Worm (Caenorhabditis elegans) whole organism, L1 larva: Measurements from ENCODE around the gene dsl-7.

Experiments used
- C04F5.9 ChIP-seq: sonication (generic microtip); optimal IDR thresholded peaks from 2 replicates; lab custom pipeline; 2016; ENCODE audit warnings: missing genetic modification characterization, missing compliant biosample characterization
- C16A3.4 ChIP-seq: fragments of 150-350 bp; optimal IDR thresholded peaks from 2 replicates; lab custom pipeline; 2014; ENCODE audit warnings: missing biosample characterization, missing genetic modification characterization
- C34B4.2 ChIP-seq: sonication (generic microtip); optimal IDR thresholded peaks from 2 replicates; lab custom pipeline; 2017; ENCODE audit warnings: mild to moderate bottlenecking, missing genetic modification characterization, missing compliant biosample characterization
- F16B12.6 ChIP-seq: fragments of 150-350 bp; optimal IDR thresholded peaks from 2 replicates; lab custom pipeline; 2014; ENCODE audit warnings: missing biosample characterization, missing genetic modification characterization
- Y116A8C.19 ChIP-seq: sonication (generic microtip); optimal IDR thresholded peaks from 2 replicates; lab custom pipeline; 2016; ENCODE audit warnings: missing compliant biosample characterization, missing genetic modification characterization, borderline replicate concordance
- aha-1 ChIP-seq: fragments of 150-350 bp; optimal IDR thresholded peaks from 2 replicates; lab custom pipeline; 2014; ENCODE audit warnings: missing biosample characterization, missing genetic modification characterization
- aly-2 ChIP-seq: fragments of 150-350 bp; optimal IDR thresholded peaks from 2 replicates; lab custom pipeline; 2014; ENCODE audit warnings: missing biosample characterization, missing genetic modification characterization
- blmp-1 ChIP-seq: fragments of 150-350 bp; optimal IDR thresholded peaks from 2 replicates; lab custom pipeline; 2014; ENCODE audit warnings: missing biosample characterization, missing genetic modification characterization
- ceh-82 ChIP-seq, 3 experiments: fragments of 150-350 bp in 1 of 3; sonication (generic microtip) in 2 of 3; optimal IDR thresholded peaks; 2 replicates each; lab custom pipeline; 2014 to 2017; ENCODE audit warnings: missing biosample characterization in 3 of 3, missing genetic modification characterization in 3 of 3
- ceh-88 ChIP-seq: fragments of 200-800 bp; sonication (Bioruptor generic); IDR thresholded peaks from 2 replicates; pipeline ENCODE4 v1.3.6; 2022; ENCODE audit warnings: missing genetic modification characterization, missing compliant biosample characterization
- ces-1 ChIP-seq: fragments of 150-350 bp; optimal IDR thresholded peaks from 2 replicates; lab custom pipeline; 2014; ENCODE audit warnings: missing biosample characterization, missing genetic modification reagents, missing genetic modification characterization
- dpl-1 ChIP-seq, 3 experiments: fragments of 150-350 bp in 2 of 3; sonication (generic microtip) in 1 of 3; optimal IDR thresholded peaks; 2 replicates each; lab custom pipeline; 2014 to 2017; ENCODE audit warnings: missing biosample characterization in 3 of 3, missing genetic modification characterization in 3 of 3, missing genetic modification reagents in 3 of 3
- efl-1 ChIP-seq, 4 experiments: fragments of 150-350 bp; optimal IDR thresholded peaks in 3 of 4; peaks in 1 of 4; 1 replicate in 1 of 4; 2 replicates in 3 of 4; lab custom pipeline; 2014; ENCODE audit warnings: missing biosample characterization in 2 of 4, missing genetic modification characterization in 2 of 4, missing genetic modification reagents in 2 of 4
- elt-2 ChIP-seq: sonication (generic microtip); optimal IDR thresholded peaks from 2 replicates; lab custom pipeline; 2016; ENCODE audit warnings: missing genetic modification characterization, mild to moderate bottlenecking, inconsistent platforms, missing compliant biosample characterization, missing genetic modification reagents
- elt-3 ChIP-seq, 6 experiments: fragments of 150-350 bp in 1 of 6; sonication (generic microtip); optimal IDR thresholded peaks; 2 replicates each; lab custom pipeline; 2017 to 2018; ENCODE audit warnings: missing biosample characterization in 6 of 6, missing genetic modification characterization in 6 of 6, inconsistent platforms in 1 of 6
- ets-5 ChIP-seq: fragments of 200-800 bp; sonication (Bioruptor generic); IDR thresholded peaks from 2 replicates; pipeline ENCODE4 v1.3.6; 2022; ENCODE audit warnings: missing genetic modification characterization, missing compliant biosample characterization
- fos-1 ChIP-seq: fragments of 150-350 bp; optimal IDR thresholded peaks from 2 replicates; lab custom pipeline; 2014; ENCODE audit warnings: missing biosample characterization, missing genetic modification characterization
- grh-1 ChIP-seq: fragments of 200-800 bp; sonication (Bioruptor generic); IDR thresholded peaks from 2 replicates; pipeline ENCODE4 v1.3.6; 2022; ENCODE audit warnings: missing genetic modification reagents, missing genetic modification characterization, missing compliant biosample characterization
- hlh-4 ChIP-seq: sonication (generic microtip); optimal IDR thresholded peaks from 2 replicates; lab custom pipeline; 2016; ENCODE audit warnings: mild to moderate bottlenecking, missing genetic modification characterization, missing compliant biosample characterization
- isw-1 ChIP-seq: fragments of 200-800 bp; sonication (Bioruptor generic); IDR thresholded peaks from 2 replicates; pipeline ENCODE4 v1.3.6; 2022; ENCODE audit warnings: missing genetic modification characterization, missing compliant biosample characterization
- lin-14 ChIP-seq: fragments of 200-800 bp; sonication (Bioruptor generic); optimal IDR thresholded peaks from 2 replicates; lab custom pipeline; 2018; ENCODE audit warnings: mild to moderate bottlenecking, missing genetic modification characterization, moderate library complexity, missing compliant biosample characterization
- lin-15B ChIP-seq: fragments of 150-350 bp; sonication (generic microtip); optimal IDR thresholded peaks from 3 replicates; lab custom pipeline; 2014; ENCODE audit warnings: missing biosample characterization, missing genetic modification characterization
- lir-3 ChIP-seq: sonication (generic microtip); optimal IDR thresholded peaks from 2 replicates; lab custom pipeline; 2016; ENCODE audit warnings: mild to moderate bottlenecking, missing genetic modification characterization, moderate library complexity, missing compliant biosample characterization; ENCODE audit not compliant: poor library complexity
- mdl-1 ChIP-seq, 2 experiments: fragments of 150-350 bp; optimal IDR thresholded peaks; 2 replicates each; lab custom pipeline; 2014 to 2017; ENCODE audit warnings: missing biosample characterization in 2 of 2, missing genetic modification characterization in 2 of 2, inconsistent platforms in 1 of 2
- mef-2 ChIP-seq: fragments of 150-350 bp; optimal IDR thresholded peaks from 2 replicates; lab custom pipeline; 2014; ENCODE audit warnings: missing biosample characterization, missing genetic modification characterization
- nhr-11 ChIP-seq: fragments of 150-350 bp; optimal IDR thresholded peaks from 2 replicates; lab custom pipeline; 2014; ENCODE audit warnings: missing biosample characterization, missing genetic modification characterization
- nhr-12 ChIP-seq: sonication (generic microtip); optimal IDR thresholded peaks from 2 replicates; lab custom pipeline; 2017; ENCODE audit warnings: missing biosample characterization, missing genetic modification characterization
- nhr-19 ChIP-seq: fragments of 200-800 bp; sonication (Bioruptor generic); conservative IDR thresholded peaks from 2 replicates; pipeline ENCODE4 v1.3.6; 2022; ENCODE audit warnings: missing genetic modification characterization, missing compliant biosample characterization
- nhr-71 ChIP-seq: sonication (generic microtip); optimal IDR thresholded peaks from 2 replicates; lab custom pipeline; 2016; ENCODE audit warnings: mild to moderate bottlenecking, missing genetic modification characterization, moderate library complexity, missing compliant biosample characterization
- nhr-76 ChIP-seq: sonication (generic microtip); optimal IDR thresholded peaks from 2 replicates; lab custom pipeline; 2017; ENCODE audit warnings: missing biosample characterization, missing genetic modification characterization
- nhr-77 ChIP-seq: fragments of 150-350 bp; optimal IDR thresholded peaks from 2 replicates; lab custom pipeline; 2014; ENCODE audit warnings: missing biosample characterization, missing genetic modification characterization
- nhr-85 ChIP-seq: sonication (generic microtip); peaks from one replicate; lab custom pipeline; 2016; ENCODE audit warnings: missing genetic modification characterization, inconsistent platforms, missing compliant biosample characterization
- nhr-90 ChIP-seq: sonication (generic microtip); optimal IDR thresholded peaks from 2 replicates; lab custom pipeline; 2016; ENCODE audit warnings: mild to moderate bottlenecking, missing genetic modification characterization, missing compliant biosample characterization; ENCODE audit not compliant: poor library complexity
- rnt-1 ChIP-seq: sonication (generic microtip); optimal IDR thresholded peaks from 2 replicates; lab custom pipeline; 2016; ENCODE audit warnings: mild to moderate bottlenecking, missing genetic modification characterization, moderate library complexity, missing compliant biosample characterization
- skn-1 ChIP-seq: fragments of 150-350 bp; optimal IDR thresholded peaks from 2 replicates; lab custom pipeline; 2014; ENCODE audit warnings: missing biosample characterization, missing genetic modification characterization
- snpc-4 ChIP-seq: fragments of 150-350 bp; optimal IDR thresholded peaks from 2 replicates; lab custom pipeline; 2014; ENCODE audit warnings: missing biosample characterization, missing genetic modification characterization
- sox-4 ChIP-seq: sonication (generic microtip); optimal IDR thresholded peaks from 2 replicates; lab custom pipeline; 2016; ENCODE audit warnings: missing genetic modification characterization, missing compliant biosample characterization
- sup-37 ChIP-seq: fragments of 200-800 bp; sonication (Bioruptor generic); optimal IDR thresholded peaks from 2 replicates; lab custom pipeline; 2018; ENCODE audit warnings: mild to moderate bottlenecking, missing genetic modification characterization, missing compliant biosample characterization
- swsn-7 ChIP-seq: sonication (generic microtip); optimal IDR thresholded peaks from 2 replicates; lab custom pipeline; 2016; ENCODE audit warnings: missing genetic modification characterization, missing compliant biosample characterization
- tlp-1 ChIP-seq: fragments of 150-350 bp; optimal IDR thresholded peaks from 2 replicates; lab custom pipeline; 2014; ENCODE audit warnings: missing biosample characterization, missing genetic modification characterization
- unc-130 ChIP-seq: fragments of 150-350 bp; optimal IDR thresholded peaks from 2 replicates; lab custom pipeline; 2017; ENCODE audit warnings: missing biosample characterization, missing genetic modification characterization, inconsistent platforms
- unc-30 ChIP-seq: sonication (generic microtip); optimal IDR thresholded peaks from 2 replicates; lab custom pipeline; 2017; ENCODE audit warnings: missing biosample characterization, missing genetic modification characterization
- vab-15 ChIP-seq: sonication (generic microtip); optimal IDR thresholded peaks from 2 replicates; lab custom pipeline; 2017; ENCODE audit warnings: missing genotype, mild to moderate bottlenecking, missing genetic modification characterization, missing compliant biosample characterization
- xbp-1 ChIP-seq: sonication (generic microtip); optimal IDR thresholded peaks from 2 replicates; lab custom pipeline; 2016; ENCODE audit warnings: missing genetic modification characterization, missing compliant biosample characterization
- zip-4 ChIP-seq: fragments of 200-800 bp; sonication (Bioruptor generic); optimal IDR thresholded peaks from 2 replicates; lab custom pipeline; 2018; ENCODE audit warnings: mild to moderate bottlenecking, missing genetic modification characterization, moderate library complexity, missing compliant biosample characterization
- ztf-11 ChIP-seq, 2 experiments: sonication (generic microtip); optimal IDR thresholded peaks; 2 replicates each; lab custom pipeline; 2016 to 2017; ENCODE audit warnings: missing genetic modification characterization in 2 of 2, missing biosample characterization in 1 of 2, missing compliant biosample characterization in 1 of 2

Gene dsl-7

ce11 chrV:12992891-12993290, at the start of gene dsl-7, which contains the start of gene F15B9.11:
Gene dsl-7 (plus strand): TSS chrV:12993150.
Gene F15B9.11 (minus strand): TSS chrV:12992895.
- TF ChIP-seq ceh-82 (tag; optimal IDR thresholded peaks at IDR 0.05; lab: Kevin White, UChicago) (no peak), tlp-1 (no peak), Y116A8C.19 (tag; lab: Kevin White, UChicago) (no peak), lin-14 (GFP tag; lab: Kevin White, UChicago) (peak; percentile 60), nhr-71 (no peak), C34B4.2 (tag; lab: Kevin White, UChicago) (no peak), sup-37 (no peak), nhr-76 (no peak), nhr-19 (GFP tag; lab: Robert Waterston, UW) (no peak), nhr-85 (tag; lab: Kevin White, UChicago) (peak; percentile 82), blmp-1 (tag; lab: Kevin White, UChicago) (peak; percentile 18), ceh-88 (GFP tag; lab: Robert Waterston, UW) (no peak), ztf-11 (tag; optimal IDR thresholded peaks at IDR 0.05; lab: Kevin White, UChicago) (no peak), C16A3.4 (no peak), aha-1 (tag; lab: Kevin White, UChicago) (no peak), grh-1 (GFP tag; lab: Robert Waterston, UW) (0 out of 2 replicates have a peak, but pooled peaks have one; percentile 45), isw-1 (GFP tag; lab: Robert Waterston, UW) (no peak), F16B12.6 (tag; lab: Kevin White, UChicago) (no peak), nhr-77 (tag; lab: Kevin White, UChicago) (no peak), hlh-4 (tag; lab: Kevin White, UChicago) (no peak), fos-1 (tag; lab: Kevin White, UChicago) (no peak), nhr-90 (tag; lab: Kevin White, UChicago) (no peak), nhr-12 (tag; lab: Kevin White, UChicago) (no peak)

DNA sequence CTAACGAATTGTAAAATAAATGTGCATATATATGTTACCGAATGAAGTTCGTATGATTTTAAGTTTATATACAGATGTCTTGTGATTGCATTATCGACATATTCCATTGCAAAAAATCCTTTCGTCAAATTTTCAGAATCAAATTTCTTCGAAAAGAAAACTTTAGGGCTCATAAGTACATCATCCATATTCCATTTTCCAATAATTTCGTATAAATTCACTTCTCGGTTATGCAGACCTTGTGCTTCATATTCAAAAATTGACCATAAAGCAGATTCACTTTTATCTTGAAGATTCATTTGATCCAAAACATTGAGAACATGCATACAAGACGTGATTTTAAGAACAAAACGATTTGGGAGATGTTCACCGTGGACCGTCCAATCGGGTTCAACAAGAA, 49.6 kb upstream of the dsl-7 start:
- TF ChIP-seq unc-30 (tag; lab: Kevin White, UChicago) (no peak), ces-1 (GFP tag; lab: Kevin White, UChicago) (no peak), mef-2 (tag; lab: Kevin White, UChicago) (no peak), lir-3 (tag; lab: Kevin White, UChicago) (no peak), aly-2 (tag; lab: Kevin White, UChicago) (no peak), ceh-88 (GFP tag; lab: Robert Waterston, UW) (no peak), C04F5.9 (tag; lab: Kevin White, UChicago) (no peak), sox-4 (tag; lab: Kevin White, UChicago) (no peak), vab-15 (tag; lab: Kevin White, UChicago) (no peak), snpc-4 (no peak), xbp-1 (tag; lab: Kevin White, UChicago) (no peak), nhr-71 (no peak), tlp-1 (no peak)

DNA sequence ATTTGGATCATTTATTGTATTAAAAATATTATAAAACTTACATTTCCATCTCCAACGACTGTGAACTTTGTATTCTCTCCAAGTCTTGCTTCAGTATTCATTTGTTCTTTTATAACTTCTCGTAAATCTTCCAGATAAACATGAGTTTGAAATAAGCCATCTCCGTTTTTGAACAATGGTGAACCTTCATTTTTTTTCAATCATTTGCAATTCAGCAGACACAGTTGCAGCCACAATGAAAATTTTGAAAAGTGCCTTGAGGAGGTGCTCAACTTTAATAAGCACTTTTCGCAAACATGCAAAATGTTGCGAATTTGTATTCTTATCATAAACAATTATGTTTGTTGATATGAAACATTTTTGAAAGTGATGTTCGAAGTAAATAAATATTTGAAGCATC, 48.7 kb upstream of the dsl-7 start, which contains the start of gene T16G1.3:
Gene T16G1.3 (minus strand): TSS at position 101 of the 400 bp plus-strand sequence.
- no peak for TF ChIP-seq swsn-7
- TF ChIP-seq efl-1 (optimal IDR thresholded peaks at IDR 0.05; lab: Kevin White, UChicago), result no peak
- no peak for TF ChIP-seq efl-1 (GFP tag; optimal IDR thresholded peaks at IDR 0.05 in 1 of 2; lab: Kevin White, UChicago)
- no peak for TF ChIP-seq elt-2 (tag; lab: Kevin White, UChicago)
- TF ChIP-seq ets-5 (GFP tag; lab: Robert Waterston, UW), result no peak
- TF ChIP-seq nhr-11 (tag; lab: Kevin White, UChicago), result no peak
- TF ChIP-seq unc-130 (tag; lab: Kevin White, UChicago), result no peak
- TF ChIP-seq ceh-82 (tag; optimal IDR thresholded peaks at IDR 0.05; lab: Kevin White, UChicago), result no peak
- no peak for TF ChIP-seq skn-1 (tag; lab: Kevin White, UChicago)
- TF ChIP-seq lin-14 (GFP tag; lab: Kevin White, UChicago), result no peak
- TF ChIP-seq C34B4.2 (tag; lab: Kevin White, UChicago), result no peak
- no peak for TF ChIP-seq tlp-1
- no peak for TF ChIP-seq fos-1 (tag; lab: Kevin White, UChicago)
- TF ChIP-seq lin-15B (tag; lab: Kevin White, UChicago), result no peak
- no peak for TF ChIP-seq dpl-1 (GFP tag; optimal IDR thresholded peaks at IDR 0.05; lab: Kevin White, UChicago)
- no peak for TF ChIP-seq zip-4 (GFP tag; lab: Kevin White, UChicago)
- no peak for TF ChIP-seq mdl-1 (tag; optimal IDR thresholded peaks at IDR 0.05; lab: Kevin White, UChicago)
- no peak for TF ChIP-seq rnt-1
- no peak for TF ChIP-seq nhr-12 (tag; lab: Kevin White, UChicago)
- no peak for TF ChIP-seq elt-3 (tag; optimal IDR thresholded peaks at IDR 0.05; lab: Kevin White, UChicago)
- TF ChIP-seq, all 84 proteins: peak for 0
